Fruit fly (Drosophila melanogaster) whole organism, prepupa: Measurements from ENCODE around the gene CG5850.
A peak's percentile ranks its signal among the peaks of the same experiment; 100 is the strongest.

Experiments
- Blimp-1 ChIP-seq: fragments of 200-800 bp; sonication (Bioruptor generic); optimal IDR thresholded peaks from 3 replicates; lab custom pipeline; 2017; ENCODE audit warnings: missing biosample characterization, missing genetic modification characterization, mild to moderate bottlenecking, moderate library complexity, missing genetic modification reagents
- CG15336 ChIP-seq: fragments of 200-800 bp; sonication (Bioruptor generic); IDR thresholded peaks from 2 replicates; pipeline ENCODE4 v1.3.6; 2022; ENCODE audit warnings: missing biosample characterization, missing genetic modification characterization
- CG3919 ChIP-seq: fragments of 200-800 bp; sonication (Bioruptor generic); optimal IDR thresholded peaks from 3 replicates; lab custom pipeline; 2016; ENCODE audit warnings: missing biosample characterization, missing genetic modification characterization
- CG7368 ChIP-seq: fragments of 200-800 bp; sonication (Bioruptor generic); optimal IDR thresholded peaks from 3 replicates; lab custom pipeline; 2016; ENCODE audit warnings: missing biosample characterization, missing genetic modification characterization
- CG9139 ChIP-seq: fragments of 200-800 bp; sonication (Bioruptor generic); optimal IDR thresholded peaks from 3 replicates; lab custom pipeline; 2017; ENCODE audit warnings: missing biosample characterization, mild to moderate bottlenecking, missing genetic modification characterization
- Gug ChIP-seq: fragments of 200-800 bp; sonication (Bioruptor generic); IDR thresholded peaks from 2 replicates; pipeline ENCODE4 v1.3.6; 2022; ENCODE audit warnings: missing biosample characterization, missing genetic modification characterization
- Hr39 ChIP-seq: fragments of 200-800 bp; sonication (Bioruptor generic); optimal IDR thresholded peaks from 2 replicates; lab custom pipeline; 2016; ENCODE audit warnings: missing biosample characterization, missing genetic modification characterization
- Lpt ChIP-seq: fragments of 200-800 bp; sonication (Bioruptor generic); optimal IDR thresholded peaks from 3 replicates; lab custom pipeline; 2016; ENCODE audit warnings: missing biosample characterization, missing genetic modification characterization
- Sox14 ChIP-seq: fragments of 200-800 bp; sonication (Bioruptor generic); optimal IDR thresholded peaks from 3 replicates; lab custom pipeline; 2016; ENCODE audit warnings: missing biosample characterization, missing genetic modification characterization
- eg ChIP-seq: fragments of 200-800 bp; sonication (Bioruptor generic); IDR thresholded peaks from 3 replicates; pipeline ENCODE4 v1.3.6; 2022; ENCODE audit warnings: missing biosample characterization, missing genetic modification characterization
- fkh ChIP-seq: fragments of 200-800 bp; sonication (Bioruptor generic); optimal IDR thresholded peaks from 3 replicates; lab custom pipeline; 2017; ENCODE audit warnings: missing biosample characterization, mild to moderate bottlenecking, missing genetic modification characterization, moderate library complexity
- net ChIP-seq: fragments of 200-800 bp; sonication (Bioruptor generic); optimal IDR thresholded peaks from 3 replicates; lab custom pipeline; 2016; ENCODE audit warnings: missing biosample characterization, missing genetic modification characterization
- spab ChIP-seq: fragments of 200-800 bp; sonication (Bioruptor generic); optimal IDR thresholded peaks from 2 replicates; lab custom pipeline; 2017; ENCODE audit warnings: missing biosample characterization, mild to moderate bottlenecking, missing genetic modification characterization, missing genetic modification reagents

DNA sequence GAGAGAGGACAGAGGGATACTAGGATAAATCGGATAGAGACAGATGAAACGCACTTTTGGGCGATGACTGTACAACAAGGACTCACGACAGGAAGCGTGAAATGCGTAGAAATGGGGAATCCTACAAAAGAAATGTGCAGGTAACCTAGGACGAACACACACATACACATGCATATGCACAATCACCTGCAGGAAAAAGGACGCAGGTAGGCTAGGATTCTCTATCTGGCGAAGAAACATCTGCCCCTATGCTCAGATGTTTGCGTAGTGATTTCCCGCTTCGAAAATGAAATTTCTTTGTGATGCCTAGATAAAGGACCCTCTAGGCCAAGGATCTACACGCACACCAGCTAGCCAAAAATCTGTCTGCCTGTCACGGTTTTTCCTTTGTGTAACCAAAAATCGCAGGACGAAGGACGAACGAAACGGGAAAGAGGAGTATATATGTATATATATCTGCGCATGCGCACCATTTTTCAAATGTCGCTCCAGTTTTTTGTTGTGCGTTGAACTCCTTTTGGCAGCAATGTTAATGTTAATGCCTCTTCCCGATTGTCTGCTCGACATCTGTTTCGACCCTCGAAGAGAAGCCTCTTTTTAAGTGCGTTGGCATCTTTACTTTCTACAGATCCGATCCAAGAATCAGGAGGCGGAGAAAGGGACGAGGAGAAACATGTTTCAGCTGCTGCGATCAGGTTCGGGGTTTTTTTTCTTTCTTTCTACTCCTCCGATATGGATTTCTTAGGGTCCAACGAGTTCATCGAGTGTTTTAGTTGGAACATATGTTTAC, 24.6 kb upstream of the CG5850 start:
- no peak for TF ChIP-seq CG7368 (GFP tag; lab: Kevin White, UChicago)
- no peak for TF ChIP-seq eg (GFP tag; lab: Robert Waterston, UW)
- TF ChIP-seq spab: no peak
- TF ChIP-seq Lpt (GFP tag; lab: Kevin White, UChicago): no peak
- no peak for TF ChIP-seq Gug (GFP tag; lab: Robert Waterston, UW)
- TF ChIP-seq CG3919 (GFP tag; lab: Kevin White, UChicago): no peak
- TF ChIP-seq CG9139 (GFP tag; lab: Kevin White, UChicago): no peak
- TF ChIP-seq CG15336 (GFP tag; lab: Robert Waterston, UW): no peak
- peak; percentile 10 for TF ChIP-seq net (GFP tag; lab: Kevin White, UChicago)
- TF ChIP-seq fkh: no peak
- TF ChIP-seq Sox14 (GFP tag; lab: Kevin White, UChicago): no peak
- TF ChIP-seq Blimp-1 (GFP tag; lab: Kevin White, UChicago): peak; percentile 61
- TF ChIP-seq Hr39 (GFP tag; lab: Kevin White, UChicago): no peak
